Fruit fly (Drosophila melanogaster) whole organism, embryonic: ENCODE measurements around the gene CG10333.
A peak's percentile ranks its signal among the peaks of the same experiment; 100 is the strongest.

Source experiments
- CG10267 ChIP-seq: fragments of 200-800 bp; sonication (Bioruptor generic); optimal IDR thresholded peaks from 2 replicates; lab custom pipeline; 2018; ENCODE audit warnings: missing biosample characterization, mild to moderate bottlenecking, missing genetic modification characterization, moderate library complexity
- CG11456 ChIP-seq: fragments of 200-800 bp; sonication (Bioruptor generic); IDR thresholded peaks from 3 replicates; pipeline ENCODE4 v1.3.6; 2022; ENCODE audit warnings: missing biosample characterization, missing genetic modification characterization
- CG12299 ChIP-seq: fragments of 200-800 bp; sonication (Bioruptor generic); optimal IDR thresholded peaks from 2 replicates; lab custom pipeline; 2018; ENCODE audit warnings: missing biosample characterization, mild to moderate bottlenecking, missing genetic modification characterization
- CG13123 ChIP-seq: fragments of 200-800 bp; sonication (Bioruptor generic); optimal IDR thresholded peaks from 2 replicates; lab custom pipeline; 2016; ENCODE audit warnings: missing biosample characterization, missing genetic modification characterization
- CG14860 ChIP-seq: fragments of 200-800 bp; sonication (Bioruptor generic); IDR thresholded peaks from 3 replicates; pipeline ENCODE4 v1.3.6; 2022; ENCODE audit warnings: missing biosample characterization, missing genetic modification characterization; ENCODE audit not compliant: partially characterized antibody
- CG18262 ChIP-seq: fragments of 200-800 bp; optimal IDR thresholded peaks from 3 replicates; lab custom pipeline; 2019; ENCODE audit warnings: missing biosample characterization, mild to moderate bottlenecking, missing genetic modification characterization, moderate library complexity
- CG18476 ChIP-seq: fragments of 200-800 bp; sonication (Bioruptor generic); optimal IDR thresholded peaks from 2 replicates; lab custom pipeline; 2016; ENCODE audit warnings: missing biosample characterization, mild to moderate bottlenecking, missing genetic modification characterization
- CG18619 ChIP-seq: fragments of 200-800 bp; sonication (Bioruptor generic); optimal IDR thresholded peaks from 3 replicates; lab custom pipeline; 2017; ENCODE audit warnings: missing biosample characterization, mild to moderate bottlenecking, missing genetic modification characterization
- CG2678 ChIP-seq: fragments of 200-800 bp; sonication (Bioruptor generic); optimal IDR thresholded peaks from 3 replicates; lab custom pipeline; 2019; ENCODE audit warnings: missing biosample characterization, mild to moderate bottlenecking, missing genetic modification characterization, moderate library complexity
- CG3163 ChIP-seq: fragments of 200-800 bp; sonication (Bioruptor generic); optimal IDR thresholded peaks from 3 replicates; lab custom pipeline; 2016; ENCODE audit warnings: missing biosample characterization, missing genetic modification characterization
- CG32772 ChIP-seq: fragments of 200-800 bp; sonication (Bioruptor generic); IDR thresholded peaks from 2 replicates; pipeline ENCODE4 v1.3.6; 2022; ENCODE audit warnings: missing biosample characterization, missing genetic modification characterization
- CG4707 ChIP-seq: fragments of 200-800 bp; sonication (Bioruptor generic); optimal IDR thresholded peaks from 2 replicates; lab custom pipeline; 2018; ENCODE audit warnings: missing biosample characterization, mild to moderate bottlenecking, missing genetic modification characterization, moderate library complexity
- CG6683 ChIP-seq: fragments of 200-800 bp; sonication (Bioruptor generic); optimal IDR thresholded peaks from 2 replicates; lab custom pipeline; 2017; ENCODE audit warnings: missing biosample characterization, mild to moderate bottlenecking, missing genetic modification characterization, missing genetic modification reagents
- CG7987 ChIP-seq: fragments of 200-800 bp; sonication (Bioruptor generic); optimal IDR thresholded peaks from 2 replicates; lab custom pipeline; 2018; ENCODE audit warnings: missing biosample characterization, mild to moderate bottlenecking, missing genetic modification characterization, moderate library complexity
- CG8765 ChIP-seq: fragments of 200-800 bp; sonication (Bioruptor generic); IDR thresholded peaks from 2 replicates; pipeline ENCODE4 v1.3.6; 2022; ENCODE audit warnings: missing biosample characterization, missing genetic modification characterization
- D ChIP-seq, 2 experiments: fragments of 200-800 bp in 1 of 2; fragments of >200 bp in 1 of 2; sonication (Bioruptor generic) in 1 of 2; optimal IDR thresholded peaks; 2 replicates in 1 of 2; 3 replicates in 1 of 2; lab custom pipeline; 2017; ENCODE audit warnings: mild to moderate bottlenecking in 1 of 2, missing biosample characterization in 1 of 2, missing genetic modification characterization in 1 of 2, missing genetic modification reagents in 1 of 2
- D19A ChIP-seq: fragments of 200-800 bp; optimal IDR thresholded peaks from 3 replicates; lab custom pipeline; 2019; ENCODE audit warnings: missing biosample characterization, mild to moderate bottlenecking, missing genetic modification characterization, moderate library complexity
- E2f1 ChIP-seq: fragments of 200-800 bp; sonication (Bioruptor generic); IDR thresholded peaks from 2 replicates; pipeline ENCODE4 v1.3.6; 2022; ENCODE audit warnings: missing biosample characterization, missing genetic modification characterization
- H15 ChIP-seq: fragments of 200-800 bp; sonication (Bioruptor generic); IDR thresholded peaks from 3 replicates; pipeline ENCODE4 v1.3.6; 2022; ENCODE audit warnings: missing biosample characterization, missing genetic modification characterization
- H2.0 ChIP-seq: fragments of 200-800 bp; sonication (Bioruptor generic); IDR thresholded peaks from 2 replicates; pipeline ENCODE4 v1.3.6; 2022; ENCODE audit warnings: missing biosample characterization, missing genetic modification characterization
- Hey ChIP-seq: fragments of 200-800 bp; sonication (Bioruptor generic); optimal IDR thresholded peaks from 3 replicates; lab custom pipeline; 2018; ENCODE audit warnings: missing biosample characterization, mild to moderate bottlenecking, missing genetic modification characterization
- Hmx ChIP-seq: fragments of 200-800 bp; sonication (Bioruptor generic); optimal IDR thresholded peaks from 2 replicates; lab custom pipeline; 2016; ENCODE audit warnings: missing biosample characterization, missing genetic modification characterization
- Hr3 ChIP-seq: fragments of 200-800 bp; sonication (Bioruptor generic); optimal IDR thresholded peaks from 3 replicates; lab custom pipeline; 2016; ENCODE audit warnings: missing biosample characterization, missing genetic modification characterization
- MESR4 ChIP-seq: fragments of 200-800 bp; sonication (Bioruptor generic); optimal IDR thresholded peaks from 2 replicates; lab custom pipeline; 2018; ENCODE audit warnings: missing biosample characterization, mild to moderate bottlenecking, missing genetic modification characterization, moderate library complexity
- Pdp1 ChIP-seq, 2 experiments: fragments of 200-800 bp; sonication (Bioruptor generic); optimal IDR thresholded peaks; 3 replicates each; lab custom pipeline; 2016; ENCODE audit warnings: missing biosample characterization in 2 of 2, missing genetic modification characterization in 2 of 2, mild to moderate bottlenecking in 1 of 2, moderate library complexity in 1 of 2
- bowl ChIP-seq: fragments of 200-800 bp; sonication (Bioruptor generic); IDR thresholded peaks from 2 replicates; pipeline ENCODE4 v1.3.6; 2022; ENCODE audit warnings: missing biosample characterization, missing genetic modification characterization
- chinmo ChIP-seq: fragments of 200-800 bp; sonication (Bioruptor generic); IDR thresholded peaks from 4 replicates; pipeline ENCODE4 v1.3.6; 2022; ENCODE audit warnings: missing biosample characterization, missing genetic modification characterization; ENCODE audit not compliant: partially characterized antibody
- da ChIP-seq: fragments of 200-800 bp; sonication (Bioruptor generic); optimal IDR thresholded peaks from 2 replicates; lab custom pipeline; 2016; ENCODE audit warnings: missing biosample characterization, missing genetic modification characterization
- dan ChIP-seq: fragments of 200-800 bp; sonication (Bioruptor generic); IDR thresholded peaks from 2 replicates; pipeline ENCODE4 v1.3.6; 2022; ENCODE audit warnings: missing biosample characterization, missing genetic modification characterization
- fd102C ChIP-seq: fragments of 200-800 bp; sonication (Bioruptor generic); optimal IDR thresholded peaks from 2 replicates; lab custom pipeline; 2018; ENCODE audit warnings: missing biosample characterization, mild to moderate bottlenecking, missing genetic modification characterization, moderate library complexity
- gcm2 ChIP-seq: fragments of 200-800 bp; sonication (Bioruptor generic); optimal IDR thresholded peaks from 2 replicates; lab custom pipeline; 2016; ENCODE audit warnings: missing biosample characterization, missing genetic modification characterization
- gfzf ChIP-seq: fragments of 200-800 bp; sonication (Bioruptor generic); optimal IDR thresholded peaks from 2 replicates; lab custom pipeline; 2016; ENCODE audit warnings: missing biosample characterization, mild to moderate bottlenecking, missing genetic modification characterization, moderate library complexity
- gsb-n ChIP-seq: fragments of 200-800 bp; sonication (Bioruptor generic); optimal IDR thresholded peaks from 3 replicates; lab custom pipeline; 2018; ENCODE audit warnings: missing biosample characterization, mild to moderate bottlenecking, missing genetic modification characterization
- gt ChIP-seq: fragments of 200-800 bp; sonication (Bioruptor generic); IDR thresholded peaks from 2 replicates; pipeline ENCODE4 v1.3.6; 2022; ENCODE audit warnings: missing biosample characterization, missing genetic modification characterization
- hth ChIP-seq: fragments of >200 bp; optimal IDR thresholded peaks from 2 replicates; lab custom pipeline; 2017; ENCODE audit warnings: inconsistent platforms
- knrl ChIP-seq: fragments of 200-800 bp; sonication (Bioruptor generic); IDR thresholded peaks from 3 replicates; pipeline ENCODE4 v1.3.6; 2022; ENCODE audit warnings: missing biosample characterization, missing genetic modification characterization; ENCODE audit not compliant: partially characterized antibody
- lab ChIP-seq: fragments of 200-800 bp; sonication (Bioruptor generic); optimal IDR thresholded peaks from 3 replicates; lab custom pipeline; 2017; ENCODE audit warnings: missing biosample characterization, missing genetic modification characterization, mild to moderate bottlenecking, moderate library complexity, missing genetic modification reagents
- nau ChIP-seq: fragments of 200-800 bp; sonication (Bioruptor generic); optimal IDR thresholded peaks from 3 replicates; lab custom pipeline; 2017; ENCODE audit warnings: missing biosample characterization, mild to moderate bottlenecking, missing genetic modification characterization, missing genetic modification reagents
- nmo ChIP-seq: fragments of 200-800 bp; sonication (Bioruptor generic); optimal IDR thresholded peaks from 2 replicates; lab custom pipeline; 2018; ENCODE audit warnings: missing biosample characterization, mild to moderate bottlenecking, missing genetic modification characterization, moderate library complexity
- pnt ChIP-seq: fragments of 200-800 bp; sonication (Bioruptor generic); optimal IDR thresholded peaks from 3 replicates; lab custom pipeline; 2016; ENCODE audit warnings: missing biosample characterization, missing genetic modification characterization
- row ChIP-seq: fragments of 200-800 bp; sonication (Bioruptor generic); IDR thresholded peaks from 3 replicates; pipeline ENCODE4 v1.3.6; 2022; ENCODE audit warnings: missing biosample characterization, missing genetic modification characterization
- ssp ChIP-seq: fragments of 200-800 bp; sonication (Bioruptor generic); IDR thresholded peaks from 2 replicates; pipeline ENCODE4 v1.3.6; 2022; ENCODE audit warnings: missing biosample characterization, missing genetic modification characterization
- stwl ChIP-seq: fragments of 200-800 bp; sonication (Bioruptor generic); optimal IDR thresholded peaks from 3 replicates; lab custom pipeline; 2018; ENCODE audit warnings: missing biosample characterization, mild to moderate bottlenecking, missing genetic modification characterization, moderate library complexity
- tgo ChIP-seq: fragments of 200-800 bp; sonication (Bioruptor generic); IDR thresholded peaks from 3 replicates; pipeline ENCODE4 v1.3.6; 2022; ENCODE audit warnings: missing biosample characterization, missing genetic modification characterization
- tll ChIP-seq, 2 experiments: fragments of 200-800 bp in 1 of 2; fragments of >200 bp in 1 of 2; sonication (Bioruptor generic) in 1 of 2; optimal IDR thresholded peaks; 2 replicates each; lab custom pipeline; 2017 to 2019; ENCODE audit warnings: missing biosample characterization in 2 of 2, missing genetic modification characterization in 2 of 2, mild to moderate bottlenecking in 1 of 2, moderate library complexity in 1 of 2
- unpg ChIP-seq: fragments of 200-800 bp; sonication (Bioruptor generic); optimal IDR thresholded peaks from 3 replicates; lab custom pipeline; 2018; ENCODE audit warnings: missing biosample characterization, mild to moderate bottlenecking, missing genetic modification characterization, moderate library complexity
- vfl ChIP-seq: fragments of 200-800 bp; sonication (Bioruptor generic); optimal IDR thresholded peaks from 2 replicates; lab custom pipeline; 2016; ENCODE audit warnings: missing biosample characterization, missing genetic modification characterization
- zen ChIP-seq: fragments of 200-800 bp; sonication (Bioruptor generic); optimal IDR thresholded peaks from 3 replicates; lab custom pipeline; 2018; ENCODE audit warnings: missing biosample characterization, mild to moderate bottlenecking, missing genetic modification characterization, moderate library complexity

Gene CG10333

dm6 chr2L:18590100-18590941 is 16.3 kb upstream of the CG10333 start, which contains the start of the genes Pde11 and CG15160 (continued):
- TF ChIP-seq row (GFP tag; lab: Robert Waterston, UW) (peak; percentile 79), D (optimal IDR thresholded peaks at IDR 0.05; lab: Kevin White, UChicago) (no peak), D (GFP tag; optimal IDR thresholded peaks at IDR 0.05; lab: Kevin White, UChicago) (no peak), gsb-n (tag; lab: Kevin White, UChicago) (no peak), MESR4 (GFP tag; lab: Kevin White, UChicago) (no peak), CG6683 (GFP tag; lab: Kevin White, UChicago) (no peak), CG14860 (GFP tag; lab: Robert Waterston, UW) (peak; percentile 99), dan (GFP tag; lab: Robert Waterston, UW) (no peak), CG18476 (no peak), bowl (no peak), CG11456 (GFP tag; lab: Robert Waterston, UW) (peak; percentile 73; the same call in 2 of the 3 replicates), Hmx (no peak), unpg (GFP tag; lab: Kevin White, UChicago) (no peak), knrl (peak; percentile 100), Hey (tag; lab: Kevin White, UChicago) (no peak), gt (GFP tag; lab: Robert Waterston, UW) (no peak), CG32772 (GFP tag; lab: Robert Waterston, UW) (peak; percentile 24; the same call in 1 of the 2 replicates), CG12299 (tag; lab: Kevin White, UChicago) (no peak), gfzf (GFP tag; lab: Kevin White, UChicago) (peak; percentile 50), vfl (GFP tag; lab: Kevin White, UChicago) (peak; percentile 50), ssp (GFP tag; lab: Robert Waterston, UW) (peak; percentile 24; the same call in 1 of the 2 replicates), nmo (GFP tag; lab: Kevin White, UChicago) (peak; percentile 57), gcm2 (GFP tag; lab: Kevin White, UChicago) (no peak), CG8765 (GFP tag; lab: Robert Waterston, UW) (no peak), CG18262 (tag; lab: Kevin White, UChicago) (no peak), CG18619 (GFP tag; lab: Kevin White, UChicago) (peak; percentile 6), D19A (tag; lab: Kevin White, UChicago) (no peak), CG10267 (tag; lab: Kevin White, UChicago) (no peak), CG3163 (GFP tag; lab: Kevin White, UChicago) (peak; percentile 9), H15 (GFP tag; lab: Robert Waterston, UW) (no peak), zen (tag; lab: Kevin White, UChicago) (peak; percentile 17), nau (GFP tag; lab: Kevin White, UChicago) (no peak), pnt (peak; percentile 27), Pdp1 (GFP tag; optimal IDR thresholded peaks at IDR 0.05; lab: Kevin White, UChicago) (no peak), CG2678 (tag; lab: Kevin White, UChicago) (no peak), CG13123 (GFP tag; lab: Kevin White, UChicago) (peak; percentile 27), tgo (GFP tag; lab: Robert Waterston, UW) (no peak), chinmo (GFP tag; lab: Robert Waterston, UW) (peak; percentile 99), E2f1 (0 out of 2 replicates have a peak, but pooled peaks have one; percentile 6), CG4707 (GFP tag; lab: Kevin White, UChicago) (no peak), Hr3 (peak; percentile 24), H2.0 (GFP tag; lab: Robert Waterston, UW) (no peak), stwl (tag; lab: Kevin White, UChicago) (peak; percentile 85), fd102C (no peak), hth (lab: Kevin White, UChicago) (no peak), lab (peak; percentile 53), tll (GFP tag; optimal IDR thresholded peaks at IDR 0.05; lab: Kevin White, UChicago) (peak in 1 of 2 experiments; percentile 73), CG7987 (GFP tag; lab: Kevin White, UChicago) (peak; percentile 39), da (GFP tag; lab: Kevin White, UChicago) (no peak)
